Worm (Caenorhabditis elegans) whole organism, L4 larva: ENCODE measurements around the gene F46F5.16.

Experiments
- F26F4.8 ChIP-seq: fragments of 200-800 bp; sonication (Bioruptor generic); conservative IDR thresholded peaks from 2 replicates; pipeline ENCODE4 v1.3.6; 2022; ENCODE audit warnings: missing genetic modification characterization, missing compliant biosample characterization
- F44E2.7 ChIP-seq: fragments of 200-800 bp; sonication (Bioruptor generic); IDR thresholded peaks from 2 replicates; pipeline ENCODE4 v2.1.2; 2022; ENCODE audit warnings: missing genetic modification characterization, missing compliant biosample characterization
- Y105C5A.15 ChIP-seq: fragments of 200-800 bp; sonication (Bioruptor generic); IDR thresholded peaks from 2 replicates; pipeline ENCODE4 v1.3.6; 2022; ENCODE audit warnings: missing genetic modification characterization, missing compliant biosample characterization
- Y48G9A.11 ChIP-seq: fragments of 200-800 bp; sonication (Bioruptor generic); IDR thresholded peaks from 2 replicates; pipeline ENCODE4 v1.3.6; 2022; ENCODE audit warnings: missing genetic modification reagents, missing genetic modification characterization, missing compliant biosample characterization
- Y5F2A.4 ChIP-seq: fragments of 200-800 bp; sonication (Bioruptor generic); optimal IDR thresholded peaks from 2 replicates; lab custom pipeline; 2018; ENCODE audit warnings: mild to moderate bottlenecking, missing genetic modification characterization, missing compliant biosample characterization
- ZK337.2 ChIP-seq: fragments of 200-800 bp; sonication (Bioruptor generic); IDR thresholded peaks from 2 replicates; pipeline ENCODE4 v1.3.6; 2022; ENCODE audit warnings: missing genetic modification reagents, missing genetic modification characterization, missing compliant biosample characterization
- aly-2 ChIP-seq: sonication (generic microtip); optimal IDR thresholded peaks from 2 replicates; lab custom pipeline; 2018; ENCODE audit warnings: missing biosample characterization, missing genetic modification characterization
- ceh-20 ChIP-seq: fragments of 200-800 bp; sonication (Bioruptor generic); IDR thresholded peaks from 2 replicates; pipeline ENCODE4 v1.3.6; 2022; ENCODE audit warnings: missing genetic modification reagents, missing genetic modification characterization, missing compliant biosample characterization
- ceh-28 ChIP-seq: fragments of 150-350 bp; optimal IDR thresholded peaks from 2 replicates; lab custom pipeline; 2014; ENCODE audit warnings: missing biosample characterization, missing genetic modification reagents, missing genetic modification characterization
- ceh-32 ChIP-seq: sonication (generic microtip); optimal IDR thresholded peaks from 2 replicates; lab custom pipeline; 2016; ENCODE audit warnings: mild to moderate bottlenecking, missing genetic modification characterization, missing compliant biosample characterization; ENCODE audit not compliant: poor library complexity
- ceh-62 ChIP-seq: sonication (generic microtip); optimal IDR thresholded peaks from 2 replicates; lab custom pipeline; 2017; ENCODE audit warnings: missing biosample characterization, missing genetic modification characterization
- ceh-82 ChIP-seq: sonication (generic microtip); optimal IDR thresholded peaks from 2 replicates; lab custom pipeline; 2017; ENCODE audit warnings: missing biosample characterization, missing genetic modification characterization
- cey-2 ChIP-seq: sonication (generic microtip); optimal IDR thresholded peaks from 3 replicates; lab custom pipeline; 2017; ENCODE audit warnings: missing genetic modification characterization, mild to moderate bottlenecking, missing compliant biosample characterization, antibody characterized with exemption, borderline replicate concordance; ENCODE audit not compliant: insufficient read depth
- dmd-6 ChIP-seq: fragments of 200-800 bp; sonication (Bioruptor generic); IDR thresholded peaks from 2 replicates; pipeline ENCODE4 v1.3.6; 2022; ENCODE audit warnings: missing genetic modification reagents, missing genetic modification characterization, missing compliant biosample characterization
- dmd-8 ChIP-seq: fragments of 200-800 bp; sonication (Bioruptor generic); IDR thresholded peaks from 2 replicates; pipeline ENCODE4 v1.3.6; 2022; ENCODE audit warnings: missing genetic modification characterization, missing compliant biosample characterization
- dpl-1 ChIP-seq: fragments of 150-350 bp; optimal IDR thresholded peaks from 2 replicates; lab custom pipeline; 2014; ENCODE audit warnings: missing biosample characterization, missing genetic modification reagents, missing genetic modification characterization
- duxl-1 ChIP-seq: sonication (generic microtip); optimal IDR thresholded peaks from 2 replicates; lab custom pipeline; 2016; ENCODE audit warnings: mild to moderate bottlenecking, missing genetic modification characterization, moderate library complexity, missing compliant biosample characterization; ENCODE audit not compliant: poor library complexity
- egl-43 ChIP-seq: fragments of 200-800 bp; sonication (Bioruptor generic); IDR thresholded peaks from 2 replicates; pipeline ENCODE4 v1.3.6; 2022; ENCODE audit warnings: missing genetic modification reagents, missing genetic modification characterization, missing compliant biosample characterization
- fkh-10 ChIP-seq: fragments of 150-350 bp; optimal IDR thresholded peaks from 2 replicates; lab custom pipeline; 2014; ENCODE audit warnings: missing biosample characterization, missing genetic modification reagents, missing genetic modification characterization
- lim-7 ChIP-seq: fragments of 200-800 bp; sonication (Bioruptor generic); IDR thresholded peaks from 2 replicates; pipeline ENCODE4 v1.3.6; 2022; ENCODE audit warnings: missing genetic modification characterization, missing compliant biosample characterization
- lin-1 ChIP-seq: fragments of 200-800 bp; sonication (Bioruptor generic); IDR thresholded peaks from 2 replicates; pipeline ENCODE4 v1.3.6; 2022; ENCODE audit warnings: missing genetic modification reagents, missing genetic modification characterization, missing compliant biosample characterization
- lin-15B ChIP-seq: fragments of 150-350 bp; sonication (generic microtip); optimal IDR thresholded peaks from 3 replicates; lab custom pipeline; 2014; ENCODE audit warnings: missing biosample characterization, missing genetic modification characterization
- lin-38 ChIP-seq: fragments of 200-800 bp; sonication (Bioruptor generic); IDR thresholded peaks from 2 replicates; pipeline ENCODE4 v1.3.6; 2022; ENCODE audit warnings: missing genetic modification reagents, missing genetic modification characterization, missing compliant biosample characterization
- lir-3 ChIP-seq: sonication (generic microtip); optimal IDR thresholded peaks from 2 replicates; lab custom pipeline; 2016; ENCODE audit warnings: mild to moderate bottlenecking, missing genetic modification characterization, missing compliant biosample characterization
- madf-5 ChIP-seq, 2 experiments: fragments of 200-800 bp; sonication (Bioruptor generic); IDR thresholded peaks; 2 replicates each; pipeline ENCODE4 v1.3.6; 2022; ENCODE audit warnings: missing compliant biosample characterization in 2 of 2, missing genetic modification characterization in 2 of 2
- mxl-2 ChIP-seq: fragments of 200-800 bp; sonication (Bioruptor generic); conservative IDR thresholded peaks from 2 replicates; pipeline ENCODE4 v1.3.6; 2022; ENCODE audit warnings: missing genetic modification reagents, missing genetic modification characterization, missing compliant biosample characterization
- nhr-28 ChIP-seq: fragments of 150-350 bp; optimal IDR thresholded peaks from 2 replicates; lab custom pipeline; 2014; ENCODE audit warnings: missing biosample characterization, missing genetic modification characterization
- nhr-76 ChIP-seq: fragments of 150-350 bp; optimal IDR thresholded peaks from 2 replicates; lab custom pipeline; 2014; ENCODE audit warnings: missing biosample characterization, missing genetic modification characterization
- pha-4 ChIP-seq, 2 experiments: fragments of 150-350 bp in 1 of 2; fragments of 200-800 bp in 1 of 2; sonication (Bioruptor generic) in 1 of 2; IDR thresholded peaks in 1 of 2; optimal IDR thresholded peaks in 1 of 2; 2 replicates each; pipeline versions ENCODE4 v1.3.6 to Lab custom; 2014 to 2022; ENCODE audit warnings: missing genetic modification characterization in 2 of 2, missing genetic modification reagents in 2 of 2, missing biosample characterization in 1 of 2, missing compliant biosample characterization in 1 of 2
- set-16 ChIP-seq: fragments of 200-800 bp; sonication (Bioruptor generic); IDR thresholded peaks from 2 replicates; pipeline ENCODE4 v1.3.6; 2022; ENCODE audit warnings: missing genetic modification reagents, missing genetic modification characterization, missing compliant biosample characterization
- tag-97 ChIP-seq: fragments of 200-800 bp; sonication (Bioruptor generic); IDR thresholded peaks from 2 replicates; pipeline ENCODE4 v1.3.6; 2022; ENCODE audit warnings: missing genetic modification characterization, missing compliant biosample characterization
- unc-39 ChIP-seq: sonication (generic microtip); optimal IDR thresholded peaks from 2 replicates; lab custom pipeline; 2017; ENCODE audit warnings: missing biosample characterization, missing genetic modification characterization
- zag-1 ChIP-seq: fragments of 150-350 bp; optimal IDR thresholded peaks from 2 replicates; lab custom pipeline; 2014; ENCODE audit warnings: missing biosample characterization, missing genetic modification characterization
- zfp-2 ChIP-seq: sonication (generic microtip); optimal IDR thresholded peaks from 2 replicates; lab custom pipeline; 2016; ENCODE audit warnings: mild to moderate bottlenecking, missing genetic modification characterization, missing compliant biosample characterization
- zfp-3 ChIP-seq: fragments of 200-800 bp; sonication (Bioruptor generic); conservative IDR thresholded peaks from 2 replicates; pipeline ENCODE4 v1.3.6; 2022; ENCODE audit warnings: missing genetic modification reagents, missing genetic modification characterization, missing compliant biosample characterization
- zip-11 ChIP-seq: fragments of 200-800 bp; sonication (Bioruptor generic); IDR thresholded peaks from 2 replicates; pipeline ENCODE4 v1.3.6; 2022; ENCODE audit warnings: missing genetic modification characterization, missing compliant biosample characterization
- ztf-7 ChIP-seq: fragments of 150-350 bp; optimal IDR thresholded peaks from 2 replicates; lab custom pipeline; 2014; ENCODE audit warnings: missing biosample characterization, missing genetic modification characterization

Gene F46F5.16

DNA sequence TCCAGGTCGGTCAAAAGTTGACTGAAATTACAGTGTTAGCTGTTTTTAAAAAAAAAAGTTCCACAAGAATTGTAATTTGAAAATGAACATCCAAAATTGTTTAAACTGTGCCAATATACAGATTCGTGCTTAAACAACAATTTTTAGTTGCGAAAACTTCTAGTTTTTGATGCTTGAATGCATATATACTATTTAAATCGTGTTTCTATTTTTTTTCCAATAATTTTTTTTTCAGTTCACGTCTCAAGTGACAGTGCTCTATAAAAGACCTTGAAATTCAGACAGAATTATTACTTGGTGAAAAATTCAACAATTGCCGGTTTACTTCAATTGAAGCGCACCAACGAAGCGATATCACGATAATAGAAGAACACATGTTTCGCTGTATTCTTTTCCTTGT is at the start of gene F46F5.16:
TSS of gene F46F5.16 (plus strand) at position 301 of the 400 bp plus-strand sequence.
- TF ChIP-seq nhr-76 (tag; lab: Kevin White, UChicago) (no peak), nhr-28 (no peak), lin-15B (tag; lab: Kevin White, UChicago) (no peak), Y5F2A.4 (GFP tag; lab: Kevin White, UChicago) (no peak), zfp-2 (tag; lab: Kevin White, UChicago) (no peak), mxl-2 (GFP tag; lab: Robert Waterston, UW) (no peak), fkh-10 (no peak), Y48G9A.11 (GFP tag; lab: Robert Waterston, UW) (no peak), madf-5 (GFP tag; IDR thresholded peaks at IDR 0.05; lab: Robert Waterston, UW) (no peak), tag-97 (GFP tag; lab: Robert Waterston, UW) (no peak), ceh-62 (tag; lab: Kevin White, UChicago) (no peak), ceh-20 (GFP tag; lab: Robert Waterston, UW) (no peak), zag-1 (no peak), zip-11 (GFP tag; lab: Robert Waterston, UW) (no peak), dpl-1 (GFP tag; lab: Kevin White, UChicago) (no peak), ceh-28 (tag; lab: Kevin White, UChicago) (no peak), zfp-3 (GFP tag; lab: Robert Waterston, UW) (no peak), aly-2 (tag; lab: Kevin White, UChicago) (no peak), lir-3 (no peak)

DNA sequence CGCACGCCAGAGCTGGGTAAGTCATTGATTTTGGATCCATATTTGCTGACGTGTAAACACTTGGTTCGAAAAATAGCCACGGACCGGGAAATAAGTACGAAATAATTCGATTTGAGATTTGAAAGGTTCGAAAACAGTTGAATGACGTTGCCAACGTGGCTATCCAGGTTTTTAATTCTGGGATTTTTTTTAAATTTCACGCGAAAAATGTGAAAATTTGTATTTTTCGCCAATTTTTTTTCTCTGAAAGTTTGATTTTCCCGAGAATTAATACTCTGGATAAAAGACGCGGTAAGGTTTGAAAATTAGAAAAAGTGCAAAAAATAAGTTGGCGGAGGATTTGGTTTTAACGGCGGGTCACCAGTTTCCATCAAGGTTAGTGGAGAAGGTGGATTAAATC is 46.2 kb upstream of the F46F5.16 start, which contains the start of gene fbxc-48:
TSS of gene fbxc-48 (minus strand) at position 101 of the 400 bp plus-strand sequence.
- TF ChIP-seq cey-2 (tag; lab: Kevin White, UChicago), result no peak
- no peak for TF ChIP-seq unc-39 (tag; lab: Kevin White, UChicago)
- TF ChIP-seq madf-5 (GFP tag; IDR thresholded peaks at IDR 0.05; lab: Robert Waterston, UW), result no peak
- no peak for TF ChIP-seq ceh-82 (tag; lab: Kevin White, UChicago)
- no peak for TF ChIP-seq F44E2.7 (GFP tag; lab: Robert Waterston, UW)
- TF ChIP-seq ztf-7 (tag; lab: Kevin White, UChicago), result no peak
- no peak for TF ChIP-seq ceh-32 (tag; lab: Kevin White, UChicago)
- no peak for TF ChIP-seq dmd-6
- TF ChIP-seq lin-1 (GFP tag; lab: Robert Waterston, UW), result no peak
- no peak for TF ChIP-seq ceh-28 (tag; lab: Kevin White, UChicago)
- no peak for TF ChIP-seq F26F4.8 (GFP tag; lab: Robert Waterston, UW)
- TF ChIP-seq duxl-1 (tag; lab: Kevin White, UChicago), result no peak

DNA sequence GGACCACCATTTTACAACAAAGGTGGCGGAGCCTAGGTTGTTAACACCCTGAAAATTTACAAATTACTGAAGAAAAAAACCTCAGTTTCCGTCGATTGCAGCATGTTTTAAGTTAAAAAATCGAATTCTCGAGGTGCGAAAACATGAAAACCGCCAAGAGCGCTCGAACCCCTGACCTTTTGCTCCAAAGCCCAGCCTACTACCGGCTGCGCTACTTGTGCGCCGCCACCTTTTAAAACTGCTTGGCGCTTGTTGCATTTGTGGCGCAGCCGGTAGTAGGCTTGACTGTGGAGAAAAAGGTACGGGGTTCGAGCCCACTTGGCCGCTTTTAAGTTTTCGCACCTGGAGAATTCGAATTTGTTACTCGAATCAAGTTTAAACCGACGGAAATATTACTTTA is 36.9 kb upstream of the F46F5.16 start, which contains the start of gene snt-6:
TSS of gene snt-6 (minus strand) at position 58 of the 400 bp plus-strand sequence.
- no peak for TF ChIP-seq dmd-8
- TF ChIP-seq egl-43 (GFP tag; lab: Robert Waterston, UW), result peak; percentile 57; the same call in 1 of the 2 replicates
- TF ChIP-seq set-16 (GFP tag; lab: Robert Waterston, UW), result peak; percentile 34; the same call in 1 of the 2 replicates
- no peak for TF ChIP-seq dpl-1 (GFP tag; lab: Kevin White, UChicago)
- 0 out of 2 replicates have a peak, but pooled peaks have one; percentile 7 for TF ChIP-seq lin-38 (GFP tag; lab: Robert Waterston, UW)
- 0 out of 2 replicates have a peak, but pooled peaks have one; percentile 44 for TF ChIP-seq F44E2.7 (GFP tag; lab: Robert Waterston, UW)
- TF ChIP-seq Y105C5A.15, result no peak
- TF ChIP-seq pha-4 (GFP tag; IDR thresholded peaks at IDR 0.05; lab: Robert Waterston, UW), result 0 out of 2 replicates have a peak, but pooled peaks have one; percentile 23
- no peak for TF ChIP-seq pha-4 (tag; optimal IDR thresholded peaks at IDR 0.05; lab: Kevin White, UChicago)

DNA sequence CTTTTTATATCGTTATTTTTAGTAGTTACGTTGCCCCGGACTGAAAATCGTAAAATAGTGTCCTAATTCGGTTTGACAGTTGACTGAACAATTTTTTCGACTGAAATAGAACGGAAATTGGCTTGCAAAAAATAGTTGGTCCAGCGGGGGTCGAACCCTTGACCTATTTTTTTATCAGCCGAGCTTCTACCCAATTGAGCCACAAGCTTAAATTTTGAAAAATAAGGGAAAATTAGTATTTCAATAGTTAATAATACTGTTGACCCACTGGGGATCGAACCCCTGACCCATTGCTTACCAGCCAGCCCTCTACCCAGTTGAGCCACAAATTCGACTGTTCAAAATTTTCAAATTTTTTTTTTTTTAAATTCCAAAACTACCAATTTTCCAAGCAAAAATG is 35.2 kb upstream of the F46F5.16 start:
- TF ChIP-seq lin-38 (GFP tag; lab: Robert Waterston, UW) (0 out of 2 replicates have a peak, but pooled peaks have one; percentile 18), lim-7 (GFP tag; lab: Robert Waterston, UW) (0 out of 2 replicates have a peak, but pooled peaks have one; percentile 16), ZK337.2 (GFP tag; lab: Robert Waterston, UW) (no peak)
